Fruit fly (Drosophila melanogaster) whole organism: ENCODE results near the gene Acyp2.
A peak's percentile ranks its signal among the peaks of the same experiment; 100 is the strongest.

Source experiments
- CG8478 ChIP-seq: fragments of >200 bp; optimal IDR thresholded peaks from 2 replicates; lab custom pipeline; 2018; ENCODE audit warnings: inconsistent platforms
- Dll ChIP-seq: fragments of >200 bp; optimal IDR thresholded peaks from 2 replicates; lab custom pipeline; 2017
- EcR ChIP-seq, 2 experiments: fragments of >200 bp; optimal IDR thresholded peaks; 2 replicates each; lab custom pipeline; 2017; ENCODE audit warnings: missing biosample characterization in 2 of 2, missing genetic modification characterization in 2 of 2, missing genetic modification reagents in 2 of 2
- pan ChIP-seq: fragments of >200 bp; optimal IDR thresholded peaks from 2 replicates; lab custom pipeline; 2017
- psq ChIP-seq: fragments of >200 bp; optimal IDR thresholded peaks from 2 replicates; lab custom pipeline; 2017
- usp ChIP-seq: fragments of >200 bp; optimal IDR thresholded peaks from 2 replicates; lab custom pipeline; 2017; ENCODE audit warnings: missing biosample characterization, missing genetic modification characterization, mixed read lengths

Gene Acyp2

DNA sequence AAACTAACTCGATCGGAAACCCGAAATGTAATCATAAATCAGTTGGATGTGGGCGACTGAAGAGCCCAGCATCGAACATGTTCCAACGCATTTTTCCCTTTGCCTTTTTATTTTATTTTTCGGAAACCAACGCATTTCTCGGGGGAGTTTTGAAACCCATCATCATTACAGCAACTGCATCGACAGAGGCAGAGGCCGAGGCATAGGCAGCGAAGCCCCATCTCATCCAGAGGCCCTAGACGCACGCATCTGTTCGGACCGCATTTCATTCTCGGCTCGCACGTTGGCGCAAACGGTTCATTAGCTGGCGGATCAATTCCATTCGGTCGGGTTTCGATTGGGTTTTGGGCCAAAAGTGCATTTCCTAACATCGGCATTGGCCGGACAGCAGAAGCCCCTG lies 33.0 kb downstream of the Acyp2 start, which contains the start of gene CG4576:
CG4576 (plus strand) TSS at position 227 of the 400 bp plus-strand sequence.
- no peak for TF ChIP-seq EcR (GFP tag; optimal IDR thresholded peaks at IDR 0.05; lab: Kevin White, UChicago)
- no peak for TF ChIP-seq Dll (lab: Kevin White, UChicago)
- no peak for TF ChIP-seq CG8478 (lab: Kevin White, UChicago)
- no peak for TF ChIP-seq psq (lab: Kevin White, UChicago)
- no peak for TF ChIP-seq pan (lab: Kevin White, UChicago)
- no peak for TF ChIP-seq usp (GFP tag; lab: Kevin White, UChicago)

DNA sequence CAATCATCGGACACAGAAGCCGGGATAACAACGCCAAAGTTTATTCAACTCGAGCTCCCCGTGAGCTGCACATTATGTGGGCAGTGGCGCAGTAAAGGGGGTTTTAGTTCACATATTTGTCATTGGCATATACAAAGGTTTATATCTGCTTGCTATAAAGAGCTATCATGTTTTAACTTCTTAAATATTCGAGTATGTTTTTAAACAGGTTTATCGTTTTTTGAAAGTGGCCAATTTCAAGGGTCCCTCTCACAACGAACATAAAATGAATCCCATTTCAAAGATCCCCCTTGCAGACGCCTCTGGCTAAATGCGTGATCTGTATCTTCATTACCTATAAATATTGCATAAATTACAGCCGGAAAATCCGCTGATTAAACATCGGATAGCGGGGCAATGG lies 35.1 kb downstream of the Acyp2 start:
- TF ChIP-seq EcR (GFP tag; optimal IDR thresholded peaks at IDR 0.05; lab: Kevin White, UChicago) (peak in 1 of 2 experiments; percentile 52), usp (GFP tag; lab: Kevin White, UChicago) (no peak), psq (lab: Kevin White, UChicago) (no peak), Dll (lab: Kevin White, UChicago) (no peak)

DNA sequence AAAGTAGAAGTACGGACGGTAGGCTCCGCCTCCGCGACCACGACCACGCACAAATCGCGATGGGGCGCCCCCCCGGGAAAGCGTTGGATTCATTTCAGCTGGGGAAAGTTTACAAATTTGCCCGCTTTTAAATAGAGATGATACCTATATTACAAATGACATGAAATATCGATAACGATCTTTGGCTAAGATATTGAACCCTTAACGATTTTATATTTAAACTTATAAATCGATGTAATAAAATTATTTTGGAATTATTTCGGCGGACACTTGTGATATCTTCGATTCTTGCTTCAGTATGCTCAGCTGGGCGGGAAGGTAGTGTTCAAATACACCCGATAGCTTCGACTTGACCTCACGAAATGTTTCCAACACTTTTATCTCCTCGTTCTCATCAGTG lies 40.0 kb downstream of the Acyp2 start, which contains the start of gene rec:
rec (minus strand) TSS at position 108 of the 400 bp plus-strand sequence.
- TF ChIP-seq psq (lab: Kevin White, UChicago), result no peak
- no peak for TF ChIP-seq usp (GFP tag; lab: Kevin White, UChicago)

DNA sequence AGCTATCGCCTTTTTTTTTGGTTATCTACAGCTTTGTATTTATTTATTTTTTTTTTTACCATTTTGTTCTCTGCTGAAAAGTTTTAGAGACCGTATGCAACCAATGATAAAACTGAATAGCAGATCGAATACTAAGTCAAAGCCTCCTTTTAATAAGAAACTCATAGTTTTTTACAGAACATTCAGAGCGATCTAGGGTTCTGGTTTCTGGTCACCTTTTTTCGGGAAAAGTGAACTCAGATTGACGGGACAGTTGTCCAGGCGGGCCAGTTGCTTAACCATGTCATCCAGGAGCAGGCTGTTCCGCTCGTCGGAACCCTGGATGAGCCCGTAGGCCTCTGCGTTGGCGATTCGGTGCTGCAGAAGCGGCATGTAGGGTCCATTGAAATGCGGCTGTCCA lies 40.8 kb downstream of the Acyp2 start, which contains the start of gene CG43318:
CG43318 (minus strand) TSS at position 101 of the 400 bp plus-strand sequence.
- no peak for TF ChIP-seq EcR (GFP tag; optimal IDR thresholded peaks at IDR 0.05; lab: Kevin White, UChicago)
- TF ChIP-seq pan (lab: Kevin White, UChicago), result no peak
- TF ChIP-seq CG8478 (lab: Kevin White, UChicago), result no peak
- no peak for TF ChIP-seq Dll (lab: Kevin White, UChicago)
- TF ChIP-seq psq (lab: Kevin White, UChicago), result no peak
- TF ChIP-seq usp (GFP tag; lab: Kevin White, UChicago), result no peak

DNA sequence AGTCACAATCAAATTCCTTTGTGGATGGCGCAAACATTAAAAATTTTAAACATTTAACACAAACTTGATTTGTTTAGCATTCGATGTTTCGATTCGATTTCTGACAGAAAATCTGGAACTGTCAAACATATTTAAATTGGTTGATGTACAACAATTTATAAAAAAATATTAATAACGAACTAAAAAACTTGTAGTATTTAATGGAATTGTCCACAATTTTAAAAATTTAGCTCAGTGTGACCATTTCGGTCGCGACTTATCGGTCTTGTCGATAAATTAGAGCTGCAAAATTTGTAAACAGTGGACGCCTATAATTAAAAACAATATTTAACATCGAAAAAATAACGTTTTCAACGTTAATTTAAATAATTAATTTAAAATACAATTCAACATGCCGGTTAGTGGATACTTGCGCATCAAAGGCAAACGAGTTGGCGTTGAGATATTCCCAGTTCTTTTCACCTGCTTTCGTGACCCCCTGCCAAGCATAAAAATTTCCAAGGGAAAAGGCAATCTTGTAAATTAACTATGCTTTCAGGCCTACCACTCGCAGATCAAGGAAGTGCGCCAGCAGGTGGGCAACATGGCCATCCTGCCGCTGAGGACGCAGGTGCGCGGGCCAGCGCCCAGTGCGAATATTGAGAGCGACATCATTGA lies 42.0 kb downstream of the Acyp2 start, which contains the start of the genes CG43317 and Arpc3A:
CG43317 (minus strand) TSS at position 51 of the 657 bp plus-strand sequence.
Arpc3A (plus strand) TSS at position 274 of the 657 bp plus-strand sequence.
- TF ChIP-seq Dll (lab: Kevin White, UChicago), result no peak
- TF ChIP-seq pan (lab: Kevin White, UChicago), result no peak
- no peak for TF ChIP-seq EcR (GFP tag; optimal IDR thresholded peaks at IDR 0.05; lab: Kevin White, UChicago)
- TF ChIP-seq CG8478 (lab: Kevin White, UChicago), result no peak
- TF ChIP-seq psq (lab: Kevin White, UChicago), result no peak
- TF ChIP-seq usp (GFP tag; lab: Kevin White, UChicago), result no peak

DNA sequence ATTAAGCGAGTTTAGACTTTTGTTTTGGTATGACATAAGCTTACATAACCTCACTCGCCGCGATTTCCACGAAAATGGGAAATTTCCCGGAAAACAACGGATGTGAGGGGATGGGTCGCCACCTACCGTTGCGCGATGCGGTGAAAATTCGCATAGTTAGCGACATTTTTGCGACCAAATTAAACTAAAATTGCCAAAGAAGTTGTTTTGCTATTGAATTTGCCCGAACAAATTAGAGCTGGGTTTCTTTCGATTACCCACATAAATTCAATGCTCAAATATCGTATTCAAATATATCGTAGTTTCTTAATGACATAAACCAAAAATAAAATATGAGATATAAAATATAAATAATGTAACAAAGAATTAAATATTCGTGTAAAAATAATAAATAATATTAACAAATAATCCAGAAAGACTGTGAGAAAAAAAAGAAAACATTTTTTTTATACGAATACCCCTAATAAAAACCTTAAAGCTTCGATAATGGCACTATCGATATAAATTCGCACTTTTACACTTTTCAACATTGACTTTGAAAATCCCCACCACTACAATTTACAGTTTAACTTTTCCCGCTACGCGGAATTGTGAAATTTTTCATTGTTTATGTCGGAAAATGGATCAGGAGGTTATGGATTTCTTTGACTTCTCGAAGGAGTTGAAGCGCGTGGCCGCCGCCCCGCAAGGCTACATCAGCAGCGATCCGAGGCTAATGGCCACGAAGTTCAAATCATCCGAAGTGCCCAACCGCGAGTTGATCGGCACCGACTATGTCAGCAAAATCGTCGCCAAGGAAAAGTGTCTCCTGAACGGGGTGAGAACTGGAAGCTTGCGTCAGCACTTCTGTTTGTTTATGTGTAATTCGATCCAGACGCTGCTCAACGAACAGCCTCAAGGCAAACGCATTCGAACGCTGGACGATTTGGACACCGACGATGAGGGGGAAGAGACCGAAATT lies 44.7 kb downstream of the Acyp2 start, which contains the start of the genes ND-23 and spn-E:
ND-23 (minus strand) TSS at position 254 of the 961 bp plus-strand sequence.
spn-E (plus strand) TSS at position 556 of the 961 bp plus-strand sequence.
- TF ChIP-seq CG8478 (lab: Kevin White, UChicago) (no peak), psq (lab: Kevin White, UChicago) (no peak), Dll (lab: Kevin White, UChicago) (no peak), usp (GFP tag; lab: Kevin White, UChicago) (no peak), EcR (GFP tag; optimal IDR thresholded peaks at IDR 0.05; lab: Kevin White, UChicago) (no peak), pan (lab: Kevin White, UChicago) (no peak)

DNA sequence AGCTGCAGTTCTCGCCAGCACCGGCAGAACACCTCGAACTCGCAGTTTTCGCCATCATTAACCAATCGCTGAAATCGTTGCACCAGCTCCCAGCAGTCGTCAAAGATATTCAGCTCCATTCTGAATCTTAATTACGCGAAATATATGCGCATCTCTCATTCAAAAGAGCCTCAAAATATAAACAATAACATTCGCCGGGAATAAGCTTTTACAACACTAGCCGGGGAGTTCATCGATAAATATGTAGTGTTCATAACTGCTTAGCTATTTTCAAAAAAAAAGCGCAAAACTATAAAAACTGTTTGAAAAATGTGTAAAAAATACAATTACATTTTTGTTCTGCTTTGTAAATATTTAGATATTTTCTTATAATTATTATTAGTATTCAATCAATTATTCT lies 46.8 kb downstream of the Acyp2 start, which contains the start of gene Pbp45:
Pbp45 (minus strand) TSS at position 222 of the 400 bp plus-strand sequence.
- no peak for TF ChIP-seq EcR (GFP tag; optimal IDR thresholded peaks at IDR 0.05; lab: Kevin White, UChicago)
- no peak for TF ChIP-seq pan (lab: Kevin White, UChicago)
- no peak for TF ChIP-seq CG8478 (lab: Kevin White, UChicago)
- TF ChIP-seq usp (GFP tag; lab: Kevin White, UChicago), result no peak
- TF ChIP-seq psq (lab: Kevin White, UChicago), result no peak
- TF ChIP-seq Dll (lab: Kevin White, UChicago), result no peak
